Worm (Caenorhabditis elegans): ENCODE data around the gene utx-1.
A peak's percentile ranks its signal among the peaks of the same experiment; 100 is the strongest.

utx-1 gene

DNA sequence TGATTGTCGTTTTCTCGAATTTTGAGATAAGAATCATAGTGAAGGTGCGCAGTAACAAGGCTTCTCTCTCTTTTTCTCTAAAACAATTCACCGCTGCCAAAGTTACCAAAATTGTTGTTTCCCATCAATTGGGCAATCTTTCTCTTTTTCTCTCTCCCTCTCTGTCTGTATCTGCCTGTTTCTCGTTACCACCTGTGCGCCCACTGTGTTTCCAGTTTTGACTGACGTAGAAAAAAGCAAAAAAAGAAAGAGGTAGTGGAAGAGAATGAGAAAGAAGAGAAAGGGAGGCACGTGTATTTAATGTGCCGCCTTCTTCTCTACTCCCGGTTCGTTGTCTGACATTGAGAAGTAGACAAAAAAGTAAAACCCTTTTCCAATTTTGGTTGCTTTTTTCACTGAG lies 6.8 kb upstream of the utx-1 start (continued):
- TF ChIP-seq nhr-41 (GFP tag; IDR thresholded peaks at IDR 0.05) (no peak), daf-12 (tag; optimal IDR thresholded peaks at IDR 0.05) (no peak), T26A8.4 (GFP tag; IDR thresholded peaks at IDR 0.05) (peak; percentile 71), tra-1 (GFP tag; IDR thresholded peaks at IDR 0.05) (peak; percentile 88), ceh-44 (GFP tag; IDR thresholded peaks at IDR 0.05) (no peak), Y48G9A.11 (GFP tag; IDR thresholded peaks at IDR 0.05) (no peak), pha-4 (GFP tag; IDR thresholded peaks at IDR 0.05) (peak; percentile 41; the same call in 1 of the 2 replicates), pha-4 (tag; optimal IDR thresholded peaks at IDR 0.05) (no peak), dmd-8 (GFP tag; IDR thresholded peaks at IDR 0.05) (no peak), set-16 (GFP tag; IDR thresholded peaks at IDR 0.05) (0 out of 2 replicates have a peak, but pooled peaks have one; percentile 8), mxl-2 (GFP tag; conservative IDR thresholded peaks at IDR 0.05) (peak; percentile 81), egl-27 (tag; optimal IDR thresholded peaks at IDR 0.05) (no peak), ZK337.2 (GFP tag; IDR thresholded peaks at IDR 0.05) (no peak), daf-19 (GFP tag; conservative IDR thresholded peaks at IDR 0.05) (no peak), nhr-76 (tag; optimal IDR thresholded peaks at IDR 0.05) (peak; percentile 3), F44E2.7 (GFP tag; IDR thresholded peaks at IDR 0.05) (no peak), unc-130 (GFP tag; optimal IDR thresholded peaks at IDR 0.05) (no peak), nhr-102 (tag; optimal IDR thresholded peaks at IDR 0.05) (peak; percentile 53), nhr-77 (tag; optimal IDR thresholded peaks at IDR 0.05) (peak; percentile 81), Y75B8A.6 (GFP tag; IDR thresholded peaks at IDR 0.05) (no peak), gei-8 (GFP tag; optimal IDR thresholded peaks at IDR 0.05) (no peak), F49E8.2 (tag; optimal IDR thresholded peaks at IDR 0.05; ENCODE audit: borderline replicate concordance) (no peak), saeg-2 (GFP tag; IDR thresholded peaks at IDR 0.05) (no peak), F26F4.8 (GFP tag; conservative IDR thresholded peaks at IDR 0.05) (no peak), nhr-42 (GFP tag; IDR thresholded peaks at IDR 0.05) (no peak), dmd-9 (GFP tag; IDR thresholded peaks at IDR 0.05) (no peak), madf-5 (GFP tag; IDR thresholded peaks at IDR 0.05) (no peak), arid-1 (GFP tag; conservative IDR thresholded peaks at IDR 0.05) (0 out of 2 replicates have a peak, but pooled peaks have one; percentile 24), hlh-11 (tag; optimal IDR thresholded peaks at IDR 0.05) (peak; percentile 94), lin-38 (GFP tag; IDR thresholded peaks at IDR 0.05) (peak; percentile 23; the same call in 1 of the 2 replicates), ceh-62 (tag; optimal IDR thresholded peaks at IDR 0.05) (no peak), Y5F2A.4 (GFP tag; optimal IDR thresholded peaks at IDR 0.05) (no peak), vab-7 (GFP tag; IDR thresholded peaks at IDR 0.05) (no peak), lin-13 (GFP tag; optimal IDR thresholded peaks at IDR 0.05) (no peak), madf-9 (GFP tag; conservative IDR thresholded peaks at IDR 0.05) (no peak), egl-43 (GFP tag; IDR thresholded peaks at IDR 0.05) (no peak), jun-1 (tag; optimal IDR thresholded peaks at IDR 0.05) (no peak), tag-97 (GFP tag; IDR thresholded peaks at IDR 0.05) (no peak), mdt-29 (GFP tag; IDR thresholded peaks at IDR 0.05) (no peak), Y105C5A.15 (GFP tag; IDR thresholded peaks at IDR 0.05) (no peak), ama-1 (optimal IDR thresholded peaks at IDR 0.05) (no peak), ztf-11 (tag; optimal IDR thresholded peaks at IDR 0.05) (no peak), php-3 (GFP tag; IDR thresholded peaks at IDR 0.05) (no peak), ceh-28 (tag; optimal IDR thresholded peaks at IDR 0.05) (no peak), skn-1 (tag; optimal IDR thresholded peaks at IDR 0.05) (no peak), lin-39 (tag; optimal IDR thresholded peaks at IDR 0.05) (no peak), ctbp-1 (GFP tag; IDR thresholded peaks at IDR 0.05) (no peak), ceh-32 (tag; optimal IDR thresholded peaks at IDR 0.05; ENCODE audit: poor library complexity) (no peak), dmd-6 (GFP tag; IDR thresholded peaks at IDR 0.05) (peak; percentile 90), daf-16 (GFP tag; optimal IDR thresholded peaks at IDR 0.05) (no peak), daf-16 (tag; optimal IDR thresholded peaks at IDR 0.05) (peak; percentile 75), ceh-20 (GFP tag; IDR thresholded peaks at IDR 0.05) (0 out of 2 replicates have a peak, but pooled peaks have one; percentile 31)

Measured in whole organism, L4 larva.